Worm (Caenorhabditis elegans): Measurements from ENCODE around the gene F44D12.2.

The F44D12.2 gene

ce11 chrIV:9977602-9978172, 39.8 kb downstream of the F44D12.2 start, which contains the start of gene dhp-2:
Gene dhp-2 (plus strand): TSS chrIV:9978122.
- no peak for TF ChIP-seq nhr-67 (tag; optimal IDR thresholded peaks at IDR 0.05)
- TF ChIP-seq mdl-1 (tag; optimal IDR thresholded peaks at IDR 0.05): no peak
- no peak for TF ChIP-seq elt-1 (tag; optimal IDR thresholded peaks at IDR 0.05)
- no peak for TF ChIP-seq hmg-11 (tag; optimal IDR thresholded peaks at IDR 0.05)
- TF ChIP-seq eor-1 (tag; optimal IDR thresholded peaks at IDR 0.05): no peak
- TF ChIP-seq unc-39 (tag; optimal IDR thresholded peaks at IDR 0.05): no peak
- no peak for TF ChIP-seq aly-2 (tag; optimal IDR thresholded peaks at IDR 0.05)
- TF ChIP-seq ceh-16 (tag; optimal IDR thresholded peaks at IDR 0.05): no peak
- TF ChIP-seq ceh-28 (tag; optimal IDR thresholded peaks at IDR 0.05): no peak
- no peak for TF ChIP-seq nfya-1 (tag; optimal IDR thresholded peaks at IDR 0.05; ENCODE audit: insufficient read depth)
- no peak for TF ChIP-seq nhr-237 (tag; optimal IDR thresholded peaks at IDR 0.05)
- TF ChIP-seq nhr-28 (tag; optimal IDR thresholded peaks at IDR 0.05): no peak
- no peak for TF ChIP-seq tbx-2 (tag; optimal IDR thresholded peaks at IDR 0.05)
- TF ChIP-seq elt-3 (tag; optimal IDR thresholded peaks at IDR 0.05): no peak
- no peak for TF ChIP-seq zag-1 (tag; optimal IDR thresholded peaks at IDR 0.05)
- no peak for TF ChIP-seq lin-15B (tag; optimal IDR thresholded peaks at IDR 0.05)
- no peak for TF ChIP-seq nhr-11 (tag; optimal IDR thresholded peaks at IDR 0.05)
- TF ChIP-seq mml-1 (tag; optimal IDR thresholded peaks at IDR 0.05): no peak
- TF ChIP-seq egl-27 (tag; optimal IDR thresholded peaks at IDR 0.05): no peak

- TF ChIP-seq nhr-28 (tag; optimal IDR thresholded peaks at IDR 0.05): no peak
- TF ChIP-seq aly-2 (tag; optimal IDR thresholded peaks at IDR 0.05): no peak
- TF ChIP-seq nhr-25 (tag; optimal IDR thresholded peaks at IDR 0.05): no peak
- no peak for TF ChIP-seq nhr-76 (tag; optimal IDR thresholded peaks at IDR 0.05)
- TF ChIP-seq ceh-9 (tag; optimal IDR thresholded peaks at IDR 0.05): no peak
- TF ChIP-seq nhr-43 (tag; optimal IDR thresholded peaks at IDR 0.05; ENCODE audit: poor library complexity, severe bottlenecking): no peak
- no peak for TF ChIP-seq R02D3.7 (tag; optimal IDR thresholded peaks at IDR 0.05)
- TF ChIP-seq hmg-11 (tag; optimal IDR thresholded peaks at IDR 0.05): no peak
- TF ChIP-seq nfya-1 (tag; optimal IDR thresholded peaks at IDR 0.05; ENCODE audit: insufficient read depth): no peak
- no peak for TF ChIP-seq unc-39 (tag; optimal IDR thresholded peaks at IDR 0.05)
- no peak for TF ChIP-seq eor-1 (tag; optimal IDR thresholded peaks at IDR 0.05)
- no peak for TF ChIP-seq egl-27 (tag; optimal IDR thresholded peaks at IDR 0.05)
- TF ChIP-seq zag-1 (tag; optimal IDR thresholded peaks at IDR 0.05): no peak
- TF ChIP-seq sea-2 (GFP tag; optimal IDR thresholded peaks at IDR 0.05): no peak
- no peak for TF ChIP-seq elt-2 (tag; optimal IDR thresholded peaks at IDR 0.05)
Measured at ce11 chrIV:9976284-9976683, 41.2 kb downstream of the F44D12.2 start, which contains the start of gene C47E12.14. Gene C47E12.14 (minus strand): TSS chrIV:9976384.

- TF ChIP-seq hmg-11 (tag; optimal IDR thresholded peaks at IDR 0.05): no peak
- no peak for TF ChIP-seq nhr-11 (tag; optimal IDR thresholded peaks at IDR 0.05)
- TF ChIP-seq egl-5 (tag; optimal IDR thresholded peaks at IDR 0.05): no peak
- TF ChIP-seq elt-1 (tag; optimal IDR thresholded peaks at IDR 0.05): no peak
- TF ChIP-seq nhr-67 (tag; optimal IDR thresholded peaks at IDR 0.05): no peak
- TF ChIP-seq nhr-77 (tag; optimal IDR thresholded peaks at IDR 0.05): no peak
- no peak for TF ChIP-seq ceh-28 (tag; optimal IDR thresholded peaks at IDR 0.05)
- TF ChIP-seq skn-1 (tag; optimal IDR thresholded peaks at IDR 0.05): no peak
- TF ChIP-seq nhr-237 (tag; optimal IDR thresholded peaks at IDR 0.05): no peak
- no peak for TF ChIP-seq egl-27 (tag; optimal IDR thresholded peaks at IDR 0.05)
- no peak for TF ChIP-seq tbx-2 (tag; optimal IDR thresholded peaks at IDR 0.05)
- TF ChIP-seq mml-1 (tag; optimal IDR thresholded peaks at IDR 0.05): no peak
- no peak for TF ChIP-seq nfya-1 (tag; optimal IDR thresholded peaks at IDR 0.05; ENCODE audit: insufficient read depth)
- TF ChIP-seq ZK546.5 (tag; optimal IDR thresholded peaks at IDR 0.05): no peak
- TF ChIP-seq fos-1 (tag; optimal IDR thresholded peaks at IDR 0.05): no peak
Measured at ce11 chrIV:9974392-9974791, 43.1 kb downstream of the F44D12.2 start, which contains the start of gene C47E12.9. Gene C47E12.9 (plus strand): TSS chrIV:9974692.

ce11 chrIV:9972629-9973028, 44.9 kb downstream of the F44D12.2 start, which contains the start of the genes C47E12.12 and C47E12.10:
Gene C47E12.12 (minus strand): TSS chrIV:9972729.
Gene C47E12.10 (plus strand): TSS chrIV:9972800.
- TF ChIP-seq ztf-4 (tag; optimal IDR thresholded peaks at IDR 0.05): no peak
- TF ChIP-seq nhr-43 (tag; optimal IDR thresholded peaks at IDR 0.05; ENCODE audit: poor library complexity, severe bottlenecking): no peak
- TF ChIP-seq pqm-1 (tag; optimal IDR thresholded peaks at IDR 0.05): no peak
- no peak for TF ChIP-seq nhr-11 (tag; optimal IDR thresholded peaks at IDR 0.05)
- no peak for TF ChIP-seq mml-1 (tag; optimal IDR thresholded peaks at IDR 0.05)
- TF ChIP-seq lin-15B (tag; optimal IDR thresholded peaks at IDR 0.05): no peak
- no peak for TF ChIP-seq fos-1 (tag; optimal IDR thresholded peaks at IDR 0.05)
- no peak for TF ChIP-seq unc-62 (GFP tag; optimal IDR thresholded peaks at IDR 0.05)
- TF ChIP-seq daf-12 (tag; optimal IDR thresholded peaks at IDR 0.05): no peak
- no peak for TF ChIP-seq elt-1 (tag; optimal IDR thresholded peaks at IDR 0.05)
- no peak for TF ChIP-seq egl-5 (tag; optimal IDR thresholded peaks at IDR 0.05)
